Fruit fly (Drosophila melanogaster): Measurements from ENCODE around the gene Mtp.

Gene Mtp

DNA sequence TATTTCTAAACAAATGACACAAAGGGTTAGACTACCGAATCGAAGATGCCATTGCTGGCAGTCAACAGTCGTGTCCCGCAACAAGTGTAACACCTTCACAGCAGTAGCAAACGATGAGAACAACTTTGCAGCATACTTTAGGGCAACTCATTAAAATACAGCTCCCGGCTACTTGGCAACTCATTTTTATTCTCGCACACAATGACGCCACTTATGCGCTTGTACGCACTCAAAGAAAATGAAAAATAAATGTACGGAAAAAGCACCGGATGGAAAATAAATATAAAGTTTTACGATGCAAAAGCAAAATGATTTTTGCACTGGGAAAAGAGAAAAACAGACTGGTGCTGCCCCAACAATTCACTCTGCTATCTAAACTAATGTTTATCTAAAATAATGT lies 31.5 kb downstream of the Mtp start:
- TF ChIP-seq fd59A (GFP tag; optimal IDR thresholded peaks at IDR 0.05) (no peak), CG32006 (GFP tag; optimal IDR thresholded peaks at IDR 0.05) (peak; percentile 27), CG31627 (GFP tag; optimal IDR thresholded peaks at IDR 0.05) (no peak), Sox14 (GFP tag; optimal IDR thresholded peaks at IDR 0.05) (peak; percentile 35), Sox102F (GFP tag; optimal IDR thresholded peaks at IDR 0.05) (no peak), vri (GFP tag; optimal IDR thresholded peaks at IDR 0.05) (peak; percentile 8), CG6163 (GFP tag; IDR thresholded peaks at IDR 0.05) (peak; percentile 57), Ets21C (GFP tag; optimal IDR thresholded peaks at IDR 0.05) (no peak), achi (GFP tag; optimal IDR thresholded peaks at IDR 0.05) (peak; percentile 15), dsx (GFP tag; optimal IDR thresholded peaks at IDR 0.05; ENCODE audit: poor library complexity, severe bottlenecking) (peak; percentile 49), Eip93F (GFP tag; optimal IDR thresholded peaks at IDR 0.05) (no peak), CG7368 (GFP tag; optimal IDR thresholded peaks at IDR 0.05) (no peak), esn (GFP tag; optimal IDR thresholded peaks at IDR 0.05) (no peak), CG4318 (GFP tag; optimal IDR thresholded peaks at IDR 0.05) (no peak), CG3032 (tag; optimal IDR thresholded peaks at IDR 0.05) (peak; percentile 9), Ets96B (tag; optimal IDR thresholded peaks at IDR 0.05) (no peak), CG3919 (GFP tag; optimal IDR thresholded peaks at IDR 0.05) (peak; percentile 29), Blimp-1 (GFP tag; optimal IDR thresholded peaks at IDR 0.05) (no peak), CG6854 (GFP tag; optimal IDR thresholded peaks at IDR 0.05) (no peak), ss (GFP tag; optimal IDR thresholded peaks at IDR 0.05) (peak in 1 of 2 experiments; percentile 26), CG15336 (GFP tag; IDR thresholded peaks at IDR 0.05) (peak; percentile 41; the same call in 1 of the 2 replicates), Smox (GFP tag; optimal IDR thresholded peaks at IDR 0.05) (no peak), eg (GFP tag; IDR thresholded peaks at IDR 0.05) (peak; percentile 75; the same call in 2 of the 3 replicates), CG34406 (GFP tag; optimal IDR thresholded peaks at IDR 0.05) (no peak), OdsH (GFP tag; optimal IDR thresholded peaks at IDR 0.05) (peak; percentile 33), CG16779 (tag; optimal IDR thresholded peaks at IDR 0.05) (no peak), Eip78C (GFP tag) (peak; percentile 64), svp (GFP tag) (no peak), CG8119 (GFP tag; IDR thresholded peaks at IDR 0.05) (peak; percentile 38; the same call in 1 of the 3 replicates), CG6276 (GFP tag; optimal IDR thresholded peaks at IDR 0.05) (peak; percentile 35), pdm3 (GFP tag; optimal IDR thresholded peaks at IDR 0.05) (peak; percentile 23), CG10669 (GFP tag; optimal IDR thresholded peaks at IDR 0.05) (peak; percentile 1), acj6 (GFP tag; optimal IDR thresholded peaks at IDR 0.05) (peak; percentile 7), fkh (GFP tag; optimal IDR thresholded peaks at IDR 0.05) (peak; percentile 55), Met (GFP tag; optimal IDR thresholded peaks at IDR 0.05) (no peak), net (GFP tag; optimal IDR thresholded peaks at IDR 0.05) (no peak), Lpt (GFP tag; optimal IDR thresholded peaks at IDR 0.05) (peak; percentile 41), Eip75B (GFP tag; optimal IDR thresholded peaks at IDR 0.05) (no peak), salr (GFP tag; optimal IDR thresholded peaks at IDR 0.05) (peak in 1 of 2 experiments; percentile 30), cyc (GFP tag; optimal IDR thresholded peaks at IDR 0.05) (no peak), Hr4 (GFP tag; optimal IDR thresholded peaks at IDR 0.05) (peak; percentile 23), spab (GFP tag; optimal IDR thresholded peaks at IDR 0.05) (no peak), topi (GFP tag; optimal IDR thresholded peaks at IDR 0.05) (no peak)

Data from whole organism, prepupa.